Fruit fly (Drosophila melanogaster) whole organism, embryonic: ENCODE results near the gene CG6983.

ENCODE experiments used
- Atf3 ChIP-seq: fragments of 200-800 bp; sonication (Bioruptor generic); optimal IDR thresholded peaks from 3 replicates; lab custom pipeline; 2016; ENCODE audit warnings: missing biosample characterization, missing genetic modification characterization
- Awh ChIP-seq: fragments of 200-800 bp; sonication (Bioruptor generic); IDR thresholded peaks from 2 replicates; pipeline ENCODE4, ENCODE4 v1.3.6; 2022; ENCODE audit warnings: missing biosample characterization, missing genetic modification characterization
- CG10462 ChIP-seq: fragments of 200-800 bp; sonication (Bioruptor generic); optimal IDR thresholded peaks from 2 replicates; lab custom pipeline; 2016; ENCODE audit warnings: missing biosample characterization, missing genetic modification characterization
- CG12071 ChIP-seq: fragments of 200-800 bp; sonication (Bioruptor generic); optimal IDR thresholded peaks from 3 replicates; lab custom pipeline; 2018; ENCODE audit warnings: missing biosample characterization, mild to moderate bottlenecking, missing genetic modification characterization
- CG12769 ChIP-seq: fragments of 200-800 bp; sonication (Bioruptor generic); optimal IDR thresholded peaks from 2 replicates; lab custom pipeline; 2019; ENCODE audit warnings: missing biosample characterization, mild to moderate bottlenecking, missing genetic modification characterization, moderate library complexity
- CG13123 ChIP-seq: fragments of 200-800 bp; sonication (Bioruptor generic); optimal IDR thresholded peaks from 2 replicates; lab custom pipeline; 2016; ENCODE audit warnings: missing biosample characterization, missing genetic modification characterization
- CG14441 ChIP-seq: fragments of 200-800 bp; sonication (Bioruptor generic); IDR thresholded peaks from 2 replicates; pipeline ENCODE4 v1.3.6; 2022; ENCODE audit warnings: missing biosample characterization, missing genetic modification characterization
- CG15011 ChIP-seq: fragments of 200-800 bp; sonication (Bioruptor generic); optimal IDR thresholded peaks from 3 replicates; lab custom pipeline; 2018; ENCODE audit warnings: missing biosample characterization, mild to moderate bottlenecking, missing genetic modification characterization
- CG1529 ChIP-seq: fragments of 200-800 bp; sonication (Bioruptor generic); optimal IDR thresholded peaks from 3 replicates; lab custom pipeline; 2018; ENCODE audit warnings: missing biosample characterization, missing genetic modification characterization
- CG15514 ChIP-seq: fragments of 200-800 bp; sonication (Bioruptor generic); optimal IDR thresholded peaks from 3 replicates; lab custom pipeline; 2017; ENCODE audit warnings: missing biosample characterization, missing genetic modification characterization, mild to moderate bottlenecking, moderate library complexity, missing genetic modification reagents
- CG1603 ChIP-seq: fragments of 200-800 bp; sonication (Bioruptor generic); optimal IDR thresholded peaks from 2 replicates; lab custom pipeline; 2019; ENCODE audit warnings: missing biosample characterization, mild to moderate bottlenecking, missing genetic modification characterization, moderate library complexity
- CG16779 ChIP-seq: fragments of 200-800 bp; sonication (Bioruptor generic); IDR thresholded peaks from 2 replicates; pipeline ENCODE4 v1.3.6; 2022; ENCODE audit warnings: missing biosample characterization, missing genetic modification characterization
- CG17361 ChIP-seq: fragments of 200-800 bp; sonication (Bioruptor generic); IDR thresholded peaks from 3 replicates; pipeline ENCODE4 v1.3.6; 2022; ENCODE audit warnings: missing biosample characterization, missing genetic modification characterization
- CG1792 ChIP-seq: fragments of 200-800 bp; sonication (Bioruptor generic); optimal IDR thresholded peaks from 2 replicates; lab custom pipeline; 2016; ENCODE audit warnings: missing biosample characterization, missing genetic modification characterization
- CG31365 ChIP-seq: fragments of 200-800 bp; sonication (Bioruptor generic); optimal IDR thresholded peaks from 2 replicates; lab custom pipeline; 2018; ENCODE audit warnings: missing biosample characterization, mild to moderate bottlenecking, missing genetic modification characterization
- CG3995 ChIP-seq: fragments of 200-800 bp; sonication (Bioruptor generic); optimal IDR thresholded peaks from 3 replicates; lab custom pipeline; 2016; ENCODE audit warnings: missing biosample characterization, missing genetic modification characterization
- CG4360 ChIP-seq: fragments of 200-800 bp; sonication (Bioruptor generic); IDR thresholded peaks from 2 replicates; pipeline ENCODE4 v1.3.6; 2022; ENCODE audit warnings: missing biosample characterization, missing genetic modification characterization
- CG4820 ChIP-seq: fragments of 200-800 bp; sonication (Bioruptor generic); optimal IDR thresholded peaks from 3 replicates; lab custom pipeline; 2016; ENCODE audit warnings: missing biosample characterization, missing genetic modification characterization
- CG4854 ChIP-seq: fragments of 200-800 bp; sonication (Bioruptor generic); optimal IDR thresholded peaks from 2 replicates; lab custom pipeline; 2016; ENCODE audit warnings: missing biosample characterization, missing genetic modification characterization, inconsistent platforms
- CG9932 ChIP-seq: fragments of 200-800 bp; sonication (Bioruptor generic); IDR thresholded peaks from 2 replicates; pipeline ENCODE4 v1.3.6; 2022; ENCODE audit warnings: missing biosample characterization, missing genetic modification characterization
- Dek ChIP-seq: fragments of 200-800 bp; sonication (Bioruptor generic); optimal IDR thresholded peaks from 3 replicates; lab custom pipeline; 2019; ENCODE audit warnings: missing biosample characterization, mild to moderate bottlenecking, missing genetic modification characterization, moderate library complexity
- H15 ChIP-seq: fragments of 200-800 bp; sonication (Bioruptor generic); IDR thresholded peaks from 3 replicates; pipeline ENCODE4 v1.3.6; 2022; ENCODE audit warnings: missing biosample characterization, missing genetic modification characterization
- HmgD ChIP-seq: fragments of 200-800 bp; sonication (Bioruptor generic); optimal IDR thresholded peaks from 3 replicates; lab custom pipeline; 2016; ENCODE audit warnings: missing biosample characterization, missing genetic modification characterization
- Hsf ChIP-seq: fragments of 200-800 bp; sonication (Bioruptor generic); optimal IDR thresholded peaks from 3 replicates; lab custom pipeline; 2016; ENCODE audit warnings: missing biosample characterization, missing genetic modification characterization
- Lim3 ChIP-seq: fragments of 200-800 bp; sonication (Bioruptor generic); IDR thresholded peaks from 2 replicates; pipeline ENCODE4 v1.3.6; 2022; ENCODE audit warnings: missing biosample characterization, missing genetic modification characterization
- Med ChIP-seq: fragments of 200-800 bp; sonication (Bioruptor generic); peaks from one replicate; lab custom pipeline; 2016; ENCODE audit warnings: missing biosample characterization, missing genetic modification characterization, mild to moderate bottlenecking, inconsistent platforms, moderate library complexity
- Neu2 ChIP-seq: fragments of 200-800 bp; sonication (Bioruptor generic); optimal IDR thresholded peaks from 3 replicates; lab custom pipeline; 2016; ENCODE audit warnings: missing biosample characterization, missing genetic modification characterization, borderline replicate concordance
- Poxn ChIP-seq: fragments of 200-800 bp; sonication (Bioruptor generic); IDR thresholded peaks from 2 replicates; pipeline ENCODE4 v1.3.6; 2022; ENCODE audit warnings: missing biosample characterization, missing genetic modification characterization
- Sry-δ ChIP-seq: fragments of 200-800 bp; sonication (Bioruptor generic); optimal IDR thresholded peaks from 2 replicates; lab custom pipeline; 2016; ENCODE audit warnings: missing biosample characterization, missing genetic modification characterization
- Trl ChIP-seq, 3 experiments: fragments of >200 bp in 2 of 3; fragments of 200-800 bp in 1 of 3; sonication (Bioruptor generic) in 1 of 3; optimal IDR thresholded peaks; 2 replicates in 1 of 3; 3 replicates in 2 of 3; lab custom pipeline; 2016 to 2017; ENCODE audit warnings: missing biosample characterization in 1 of 3, missing genetic modification characterization in 1 of 3
- az2 ChIP-seq: fragments of 200-800 bp; sonication (Bioruptor generic); optimal IDR thresholded peaks from 3 replicates; lab custom pipeline; 2016; ENCODE audit warnings: missing biosample characterization, missing genetic modification characterization
- bowl ChIP-seq: fragments of 200-800 bp; sonication (Bioruptor generic); IDR thresholded peaks from 2 replicates; pipeline ENCODE4 v1.3.6; 2022; ENCODE audit warnings: missing biosample characterization, missing genetic modification characterization
- chif ChIP-seq, 2 experiments: fragments of 200-800 bp; sonication (Bioruptor generic); optimal IDR thresholded peaks; 3 replicates each; lab custom pipeline; 2016; ENCODE audit warnings: missing biosample characterization in 2 of 2, missing genetic modification characterization in 2 of 2
- chinmo ChIP-seq: fragments of 200-800 bp; sonication (Bioruptor generic); IDR thresholded peaks from 4 replicates; pipeline ENCODE4 v1.3.6; 2022; ENCODE audit warnings: missing biosample characterization, missing genetic modification characterization; ENCODE audit not compliant: partially characterized antibody
- crp ChIP-seq, 2 experiments: fragments of 200-800 bp; sonication (Bioruptor generic); optimal IDR thresholded peaks; 2 replicates in 1 of 2; 3 replicates in 1 of 2; lab custom pipeline; 2017; ENCODE audit warnings: missing biosample characterization in 2 of 2, missing genetic modification characterization in 2 of 2, mild to moderate bottlenecking in 1 of 2, moderate library complexity in 1 of 2
- emc ChIP-seq: fragments of 200-800 bp; sonication (Bioruptor generic); optimal IDR thresholded peaks from 2 replicates; lab custom pipeline; 2016; ENCODE audit warnings: missing biosample characterization, missing genetic modification characterization
- ftz-f1 ChIP-seq: fragments of 200-800 bp; sonication (Bioruptor generic); optimal IDR thresholded peaks from 2 replicates; lab custom pipeline; 2016; ENCODE audit warnings: missing biosample characterization, missing genetic modification characterization
- h ChIP-seq: fragments of >200 bp; optimal IDR thresholded peaks from 2 replicates; lab custom pipeline; 2017
- inv ChIP-seq: fragments of 200-800 bp; sonication (Bioruptor generic); IDR thresholded peaks from 2 replicates; pipeline ENCODE4 v1.3.6; 2022; ENCODE audit warnings: missing biosample characterization, missing genetic modification characterization; ENCODE audit not compliant: partially characterized antibody
- lov ChIP-seq, 2 experiments: fragments of 200-800 bp in 1 of 2; fragments of >200 bp in 1 of 2; sonication (Bioruptor generic) in 1 of 2; IDR thresholded peaks in 1 of 2; optimal IDR thresholded peaks in 1 of 2; 2 replicates in 1 of 2; 3 replicates in 1 of 2; pipeline versions ENCODE4 v1.3.6 to Lab custom; 2017 to 2022; ENCODE audit warnings: missing biosample characterization in 1 of 2, missing genetic modification characterization in 1 of 2
- maf-S ChIP-seq: fragments of 200-800 bp; sonication (Bioruptor generic); optimal IDR thresholded peaks from 2 replicates; lab custom pipeline; 2016; ENCODE audit warnings: missing biosample characterization, missing genetic modification characterization
- nerfin-2 ChIP-seq: fragments of 200-800 bp; sonication (Bioruptor generic); IDR thresholded peaks from 2 replicates; pipeline ENCODE4 v1.3.6; 2022; ENCODE audit warnings: missing biosample characterization, missing genetic modification characterization; ENCODE audit not compliant: partially characterized antibody
- ranshi ChIP-seq: fragments of 200-800 bp; sonication (Bioruptor generic); IDR thresholded peaks from 2 replicates; pipeline ENCODE4 v1.3.6; 2022; ENCODE audit warnings: missing biosample characterization, missing genetic modification characterization
- salm ChIP-seq: fragments of 200-800 bp; sonication (Bioruptor generic); optimal IDR thresholded peaks from 2 replicates; lab custom pipeline; 2018; ENCODE audit warnings: missing biosample characterization, mild to moderate bottlenecking, missing genetic modification characterization
- schlank ChIP-seq: fragments of 200-800 bp; sonication (Bioruptor generic); optimal IDR thresholded peaks from 2 replicates; lab custom pipeline; 2018; ENCODE audit warnings: missing biosample characterization, mild to moderate bottlenecking, missing genetic modification characterization
- seq ChIP-seq: fragments of 200-800 bp; sonication (Bioruptor generic); IDR thresholded peaks from 2 replicates; pipeline ENCODE4 v1.3.6; 2022; ENCODE audit warnings: missing biosample characterization, missing genetic modification characterization
- sisA ChIP-seq: fragments of 200-800 bp; sonication (Bioruptor generic); IDR thresholded peaks from 2 replicates; pipeline ENCODE4 v1.3.6; 2022; ENCODE audit warnings: missing biosample characterization, missing genetic modification characterization
- tio ChIP-seq: fragments of 200-800 bp; sonication (Bioruptor generic); optimal IDR thresholded peaks from 2 replicates; lab custom pipeline; 2017; ENCODE audit warnings: missing biosample characterization, missing genetic modification characterization, inconsistent platforms
- usp ChIP-seq: fragments of >200 bp; optimal IDR thresholded peaks from 2 replicates; lab custom pipeline; 2017; ENCODE audit warnings: missing biosample characterization, missing genetic modification characterization
- vfl ChIP-seq: fragments of 200-800 bp; sonication (Bioruptor generic); optimal IDR thresholded peaks from 2 replicates; lab custom pipeline; 2016; ENCODE audit warnings: missing biosample characterization, missing genetic modification characterization
- zf30C ChIP-seq: fragments of 200-800 bp; sonication (Bioruptor generic); optimal IDR thresholded peaks from 3 replicates; lab custom pipeline; 2018; ENCODE audit warnings: missing biosample characterization, mild to moderate bottlenecking, missing genetic modification characterization
- zfh1 ChIP-seq: fragments of 200-800 bp; sonication (Bioruptor generic); IDR thresholded peaks from 3 replicates; pipeline ENCODE4 v1.3.6; 2022; ENCODE audit warnings: missing biosample characterization, missing genetic modification characterization

The CG6983 gene

DNA sequence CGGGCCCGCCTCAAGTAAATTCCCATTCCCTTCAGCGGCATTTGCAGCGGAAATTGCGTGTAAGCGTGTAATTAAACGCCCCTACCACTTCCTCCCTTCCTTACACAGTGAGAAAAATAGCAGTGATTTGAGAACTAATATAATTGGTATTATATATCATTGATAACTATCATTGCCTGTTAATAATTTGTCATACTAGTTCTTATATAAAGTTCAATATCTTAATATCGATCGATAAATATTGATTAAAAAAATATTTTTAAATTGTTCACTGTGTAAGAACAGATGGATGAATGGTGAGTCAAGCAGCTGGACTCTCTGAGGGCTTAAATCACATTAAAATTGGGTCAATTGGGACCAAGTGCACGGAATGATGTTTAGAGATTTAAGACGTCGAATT is 4.2 kb downstream of the CG6983 start (continued):
- TF ChIP-seq crp (GFP tag; optimal IDR thresholded peaks at IDR 0.05; lab: Kevin White, UChicago) (no peak), Lim3 (GFP tag; lab: Robert Waterston, UW) (no peak), CG14441 (GFP tag; lab: Robert Waterston, UW) (no peak), CG17361 (GFP tag; lab: Robert Waterston, UW) (peak; percentile 78), zf30C (GFP tag; lab: Kevin White, UChicago) (peak; percentile 49), CG15514 (GFP tag; lab: Kevin White, UChicago) (peak; percentile 47), CG12071 (GFP tag; lab: Kevin White, UChicago) (no peak), Awh (GFP tag; lab: Robert Waterston, UW) (peak; percentile 66; the same call in 1 of the 2 replicates), HmgD (no peak), CG31365 (tag; lab: Kevin White, UChicago) (no peak), CG4360 (GFP tag; lab: Robert Waterston, UW) (no peak), sisA (GFP tag; lab: Robert Waterston, UW) (peak; percentile 38), CG13123 (GFP tag; lab: Kevin White, UChicago) (no peak), ftz-f1 (GFP tag; lab: Kevin White, UChicago) (no peak), zfh1 (GFP tag; lab: Robert Waterston, UW) (0 out of 3 replicates have a peak, but pooled peaks have one; percentile 29), h (lab: Kevin White, UChicago) (no peak), Poxn (GFP tag; lab: Robert Waterston, UW) (no peak), nerfin-2 (no peak), CG9932 (GFP tag; lab: Robert Waterston, UW) (no peak), Trl (optimal IDR thresholded peaks at IDR 0.05; lab: Kevin White, UChicago) (no peak), Trl (GFP tag; optimal IDR thresholded peaks at IDR 0.05; lab: Kevin White, UChicago) (no peak), emc (GFP tag; lab: Kevin White, UChicago) (no peak), vfl (no peak), CG3995 (GFP tag; lab: Kevin White, UChicago) (no peak), CG4820 (peak; percentile 43), CG16779 (GFP tag; lab: Robert Waterston, UW) (no peak), CG12769 (tag; lab: Kevin White, UChicago) (no peak), chif (GFP tag; optimal IDR thresholded peaks at IDR 0.05; lab: Kevin White, UChicago) (no peak), lov (optimal IDR thresholded peaks at IDR 0.05; lab: Kevin White, UChicago) (no peak), lov (GFP tag; IDR thresholded peaks at IDR 0.05; lab: Robert Waterston, UW) (0 out of 3 replicates have a peak, but pooled peaks have one; percentile 24), chinmo (GFP tag; lab: Robert Waterston, UW) (no peak), Med (GFP tag; lab: Kevin White, UChicago) (peak; percentile 66), az2 (GFP tag; lab: Kevin White, UChicago) (no peak), usp (GFP tag; lab: Kevin White, UChicago) (no peak), CG10462 (no peak), Sry-δ (GFP tag; lab: Kevin White, UChicago) (no peak), Atf3 (GFP tag; lab: Kevin White, UChicago) (no peak), maf-S (no peak), bowl (GFP tag; lab: Robert Waterston, UW) (no peak), inv (no peak), schlank (tag; lab: Kevin White, UChicago) (no peak), CG1792 (no peak), H15 (GFP tag; lab: Robert Waterston, UW) (no peak), ranshi (GFP tag; lab: Robert Waterston, UW) (no peak), CG15011 (GFP tag; lab: Kevin White, UChicago) (no peak), tio (GFP tag; lab: Kevin White, UChicago) (no peak), Hsf (GFP tag; lab: Kevin White, UChicago) (no peak), Neu2 (GFP tag; lab: Kevin White, UChicago) (no peak), CG4854 (GFP tag; lab: Kevin White, UChicago) (no peak), salm (no peak), CG1603 (tag; lab: Kevin White, UChicago) (no peak), CG1529 (GFP tag; lab: Kevin White, UChicago) (no peak), Dek (no peak), seq (0 out of 2 replicates have a peak, but pooled peaks have one; percentile 33)
